Worm (Caenorhabditis elegans) whole organism, late embryonic: ENCODE results near the gene bir-1.

ENCODE experiments used
- Y22D7AL.16 ChIP-seq: sonication (generic microtip); optimal IDR thresholded peaks from 2 replicates; lab custom pipeline; 2016; ENCODE audit warnings: missing genetic modification characterization, missing compliant biosample characterization
- ama-1 ChIP-seq: fragments of 150-350 bp; optimal IDR thresholded peaks from 2 replicates; lab custom pipeline; 2014
- ets-4 ChIP-seq: sonication (generic microtip); optimal IDR thresholded peaks from 2 replicates; lab custom pipeline; 2016; ENCODE audit warnings: missing genetic modification characterization, missing compliant biosample characterization
- hlh-30 ChIP-seq: sonication (generic microtip); optimal IDR thresholded peaks from 2 replicates; lab custom pipeline; 2017; ENCODE audit warnings: antibody characterized with exemption, missing genetic modification characterization, missing compliant biosample characterization; ENCODE audit not compliant: insufficient read depth
- madf-2 ChIP-seq: sonication (generic microtip); optimal IDR thresholded peaks from 2 replicates; lab custom pipeline; 2017; ENCODE audit warnings: missing genetic modification characterization, missing compliant biosample characterization
- nfya-1 ChIP-seq: sonication (generic microtip); optimal IDR thresholded peaks from 2 replicates; lab custom pipeline; 2017; ENCODE audit warnings: missing genetic modification characterization, mild to moderate bottlenecking, missing compliant biosample characterization, antibody characterized with exemption, moderate library complexity
- nhr-11 ChIP-seq: fragments of 150-350 bp; optimal IDR thresholded peaks from 2 replicates; lab custom pipeline; 2014; ENCODE audit warnings: missing biosample characterization, missing genetic modification characterization
- pha-4 ChIP-seq: fragments of 150-350 bp; optimal IDR thresholded peaks from 2 replicates; lab custom pipeline; 2018; ENCODE audit warnings: missing biosample characterization, missing genetic modification reagents, missing genetic modification characterization
- tbx-7 ChIP-seq: sonication (generic microtip); optimal IDR thresholded peaks from 2 replicates; lab custom pipeline; 2016; ENCODE audit warnings: missing genotype, missing genetic modification characterization, missing compliant biosample characterization
- unc-55 ChIP-seq: sonication (generic microtip); optimal IDR thresholded peaks from 2 replicates; lab custom pipeline; 2017; ENCODE audit warnings: missing biosample characterization, missing genetic modification reagents, missing genetic modification characterization

- TF ChIP-seq ama-1 (lab: Kevin White, UChicago) = no peak
- TF ChIP-seq tbx-7 (tag; lab: Kevin White, UChicago) = no peak
- TF ChIP-seq Y22D7AL.16 (tag; lab: Kevin White, UChicago) = no peak
- TF ChIP-seq nhr-11 = no peak
- no peak for TF ChIP-seq pha-4 (tag; lab: Kevin White, UChicago)
- no peak for TF ChIP-seq hlh-30 (tag; lab: Kevin White, UChicago)
- no peak for TF ChIP-seq ets-4 (tag; lab: Kevin White, UChicago)
- TF ChIP-seq madf-2 = no peak
- no peak for TF ChIP-seq unc-55 (GFP tag; lab: Kevin White, UChicago)
- no peak for TF ChIP-seq nfya-1 (tag; lab: Kevin White, UChicago)
Observed at ce11 chrV:11645244-11645643, 967 bp downstream of the bir-1 start, which contains the start of gene skp-1.
